Worm (Caenorhabditis elegans) whole organism, L4 larva: ENCODE measurements around the gene srh-7.

Source experiments
- T26A8.4 ChIP-seq: fragments of 200-800 bp; sonication (Bioruptor generic); IDR thresholded peaks from 2 replicates; pipeline ENCODE4 v1.3.6; 2022; ENCODE audit warnings: missing genetic modification characterization, missing compliant biosample characterization
- aly-2 ChIP-seq: sonication (generic microtip); optimal IDR thresholded peaks from 2 replicates; lab custom pipeline; 2018; ENCODE audit warnings: missing biosample characterization, missing genetic modification characterization
- ceh-82 ChIP-seq: sonication (generic microtip); optimal IDR thresholded peaks from 2 replicates; lab custom pipeline; 2017; ENCODE audit warnings: missing biosample characterization, missing genetic modification characterization
- lsy-2 ChIP-seq, 2 experiments: fragments of 150-350 bp in 1 of 2; sonication (generic microtip) in 1 of 2; optimal IDR thresholded peaks; 2 replicates each; lab custom pipeline; 2014 to 2017; ENCODE audit warnings: missing biosample characterization in 2 of 2, missing genetic modification characterization in 2 of 2
- nhr-10 ChIP-seq: fragments of 150-350 bp; optimal IDR thresholded peaks from 2 replicates; lab custom pipeline; 2014; ENCODE audit warnings: missing biosample characterization, missing genetic modification characterization
- sdz-12 ChIP-seq: fragments of 200-800 bp; sonication (Bioruptor generic); optimal IDR thresholded peaks from 2 replicates; lab custom pipeline; 2018; ENCODE audit warnings: mild to moderate bottlenecking, missing genetic modification characterization, missing compliant biosample characterization
- snpc-4 ChIP-seq: fragments of 150-350 bp; optimal IDR thresholded peaks from 2 replicates; lab custom pipeline; 2014; ENCODE audit warnings: missing biosample characterization, missing genetic modification characterization

DNA sequence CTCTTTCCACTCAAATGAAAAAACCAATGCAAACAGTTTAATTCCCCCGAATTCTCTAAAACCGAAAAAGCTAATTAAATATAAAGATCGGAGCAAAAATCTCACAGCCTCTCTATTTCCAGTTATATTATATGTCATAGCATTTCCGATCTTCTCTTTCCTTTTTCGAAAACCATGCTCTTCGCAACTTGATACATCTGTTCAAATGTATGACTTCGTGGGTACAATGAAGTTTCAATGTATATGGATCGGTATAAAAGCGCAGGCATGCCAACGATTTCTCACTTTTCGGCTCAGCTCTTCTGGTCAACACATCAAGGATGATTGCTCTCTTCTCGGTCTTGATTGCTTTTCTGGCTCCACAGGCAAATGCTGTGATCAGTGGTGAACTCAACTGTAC, 38.1 kb downstream of the srh-7 start, which contains the start of gene phat-7:
- TF ChIP-seq sdz-12 (GFP tag; lab: Kevin White, UChicago) (no peak), nhr-10 (tag; lab: Kevin White, UChicago) (no peak), T26A8.4 (no peak), lsy-2 (tag; optimal IDR thresholded peaks at IDR 0.05; lab: Kevin White, UChicago) (no peak), snpc-4 (no peak), ceh-82 (tag; lab: Kevin White, UChicago) (no peak), aly-2 (tag; lab: Kevin White, UChicago) (no peak)
